Fruit fly (Drosophila melanogaster): ENCODE measurements around the gene CG14089.

CG14089 gene

dm6 chr3L:19292440-19293175 is 12.0 kb upstream of the CG14089 start, which contains the start of gene Gbs-76A (continued):
- TF ChIP-seq CG14050 (GFP tag; IDR thresholded peaks at IDR 0.05) = peak; percentile 69
- TF ChIP-seq ssp (GFP tag; IDR thresholded peaks at IDR 0.05) = peak; percentile 56
- peak; percentile 28 for TF ChIP-seq pfk (GFP tag; optimal IDR thresholded peaks at IDR 0.05)
- TF ChIP-seq NC2α (GFP tag; optimal IDR thresholded peaks at IDR 0.05) = no peak
- no peak for TF ChIP-seq CG10321 (GFP tag; IDR thresholded peaks at IDR 0.05)
- no peak; the same call in 1 of the 2 replicates for TF ChIP-seq CG7372 (GFP tag; IDR thresholded peaks at IDR 0.05)
- peak; percentile 81 for TF ChIP-seq CG34422 (GFP tag; IDR thresholded peaks at IDR 0.05)
- peak; percentile 74 for TF ChIP-seq kah (GFP tag; optimal IDR thresholded peaks at IDR 0.05)
- TF ChIP-seq pita (GFP tag; optimal IDR thresholded peaks at IDR 0.05) = no peak
- TF ChIP-seq stc (GFP tag; IDR thresholded peaks at IDR 0.05) = peak; percentile 79
- TF ChIP-seq CG14860 (GFP tag; IDR thresholded peaks at IDR 0.05; ENCODE audit: partially characterized antibody) = peak; percentile 49; the same call in 1 of the 3 replicates
- peak; percentile 49; the same call in 1 of the 2 replicates for TF ChIP-seq ap (GFP tag; IDR thresholded peaks at IDR 0.05)
- no peak for TF ChIP-seq sima (GFP tag; optimal IDR thresholded peaks at IDR 0.05)
- TF ChIP-seq CG4404 (GFP tag; IDR thresholded peaks at IDR 0.05) = peak; percentile 53
- TF ChIP-seq CG32767 (GFP tag; IDR thresholded peaks at IDR 0.05) = peak; percentile 75
- TF ChIP-seq Hmr (GFP tag; optimal IDR thresholded peaks at IDR 0.05) = peak; percentile 90
- TF ChIP-seq sug (tag; optimal IDR thresholded peaks at IDR 0.05) = peak; percentile 88
- no peak; the same call in 1 of the 2 replicates for TF ChIP-seq chm (GFP tag; IDR thresholded peaks at IDR 0.05)
- no peak for TF ChIP-seq jumu (GFP tag; optimal IDR thresholded peaks at IDR 0.05)
- no peak; the same call in 1 of the 2 replicates for TF ChIP-seq CG14441 (GFP tag; IDR thresholded peaks at IDR 0.05)
- peak in 1 of 2 experiments; percentile 56 for TF ChIP-seq dpn (GFP tag; optimal IDR thresholded peaks at IDR 0.05)
- TF ChIP-seq CG7928 (GFP tag; optimal IDR thresholded peaks at IDR 0.05) = no peak
- peak; percentile 85 for TF ChIP-seq CG18619 (GFP tag; optimal IDR thresholded peaks at IDR 0.05)
- peak; percentile 53; the same call in 1 of the 4 replicates for TF ChIP-seq Dll (GFP tag; IDR thresholded peaks at IDR 0.05; ENCODE audit: partially characterized antibody)
- TF ChIP-seq Xrp1 (GFP tag; IDR thresholded peaks at IDR 0.05) = peak; percentile 85
- TF ChIP-seq tx (GFP tag; optimal IDR thresholded peaks at IDR 0.05) = no peak
- TF ChIP-seq CG12942 (GFP tag; optimal IDR thresholded peaks at IDR 0.05) = no peak
- TF ChIP-seq CG17829 (tag; optimal IDR thresholded peaks at IDR 0.05) = peak; percentile 82
- TF ChIP-seq CG9609 (GFP tag; optimal IDR thresholded peaks at IDR 0.05) = no peak
- peak; percentile 96 for TF ChIP-seq row (GFP tag; IDR thresholded peaks at IDR 0.05)
- TF ChIP-seq usp (GFP tag; optimal IDR thresholded peaks at IDR 0.05) = no peak
- peak; percentile 81 for TF ChIP-seq salm (tag; optimal IDR thresholded peaks at IDR 0.05)
- TF ChIP-seq Myb (GFP tag; optimal IDR thresholded peaks at IDR 0.05) = no peak
- TF ChIP-seq CG1233 (GFP tag; optimal IDR thresholded peaks at IDR 0.05) = peak; percentile 80
- peak; percentile 75 for TF ChIP-seq Hr3 (GFP tag; optimal IDR thresholded peaks at IDR 0.05)
- TF ChIP-seq CG11504 (tag; optimal IDR thresholded peaks at IDR 0.05) = peak; percentile 88
- TF ChIP-seq CG11723 (GFP tag; optimal IDR thresholded peaks at IDR 0.05) = peak; percentile 53
- peak; percentile 85 for TF ChIP-seq CG4328 (GFP tag; optimal IDR thresholded peaks at IDR 0.05)
- no peak for TF ChIP-seq CG33213 (GFP tag; optimal IDR thresholded peaks at IDR 0.05)
- peak; percentile 84 for TF ChIP-seq BtbVII (GFP tag; optimal IDR thresholded peaks at IDR 0.05)
- peak; percentile 58 for TF ChIP-seq az2 (GFP tag; optimal IDR thresholded peaks at IDR 0.05)
- peak; percentile 41; the same call in 1 of the 2 replicates for TF ChIP-seq CG11247 (GFP tag; IDR thresholded peaks at IDR 0.05)
- TF ChIP-seq D (optimal IDR thresholded peaks at IDR 0.05) = no peak
- TF ChIP-seq D (GFP tag; optimal IDR thresholded peaks at IDR 0.05) = peak; percentile 75
- TF ChIP-seq wor (GFP tag; IDR thresholded peaks at IDR 0.05) = peak; percentile 59
- TF ChIP-seq zfh1 (GFP tag; IDR thresholded peaks at IDR 0.05) = peak; percentile 56; the same call in 1 of the 3 replicates
- no peak for TF ChIP-seq CG1024 (GFP tag; IDR thresholded peaks at IDR 0.05)
- TF ChIP-seq E2f2 (GFP tag; IDR thresholded peaks at IDR 0.05) = peak; percentile 67; the same call in 1 of the 2 replicates
- TF ChIP-seq trem (tag; optimal IDR thresholded peaks at IDR 0.05) = peak; percentile 75
- TF ChIP-seq ind (GFP tag; optimal IDR thresholded peaks at IDR 0.05) = peak; percentile 70
